Worm (Caenorhabditis elegans) whole organism, L3 larva: ENCODE results near the gene srx-112.
A peak's percentile ranks its signal among the peaks of the same experiment; 100 is the strongest.

ENCODE experiments used
- R02D3.7 ChIP-seq: fragments of 150-350 bp; optimal IDR thresholded peaks from 2 replicates; lab custom pipeline; 2014; ENCODE audit warnings: missing biosample characterization, missing genetic modification characterization
- ZK546.5 ChIP-seq: sonication (generic microtip); optimal IDR thresholded peaks from 2 replicates; lab custom pipeline; 2017; ENCODE audit warnings: missing biosample characterization, missing genetic modification characterization
- aly-2 ChIP-seq: fragments of 150-350 bp; optimal IDR thresholded peaks from 2 replicates; lab custom pipeline; 2014; ENCODE audit warnings: missing biosample characterization, missing genetic modification characterization
- ama-1 ChIP-seq: fragments of 150-350 bp; optimal IDR thresholded peaks from 2 replicates; lab custom pipeline; 2018
- ceh-16 ChIP-seq: sonication (generic microtip); optimal IDR thresholded peaks from 2 replicates; lab custom pipeline; 2017; ENCODE audit warnings: missing biosample characterization, missing genetic modification characterization
- ceh-28 ChIP-seq: fragments of 150-350 bp; optimal IDR thresholded peaks from 2 replicates; lab custom pipeline; 2014; ENCODE audit warnings: missing biosample characterization, missing genetic modification reagents, missing genetic modification characterization
- ceh-82 ChIP-seq: fragments of 150-350 bp; optimal IDR thresholded peaks from 2 replicates; lab custom pipeline; 2014; ENCODE audit warnings: missing biosample characterization, missing genetic modification characterization
- ceh-9 ChIP-seq: sonication (generic microtip); optimal IDR thresholded peaks from 2 replicates; lab custom pipeline; 2018; ENCODE audit warnings: missing biosample characterization, missing genetic modification characterization
- daf-12 ChIP-seq: fragments of 150-350 bp; optimal IDR thresholded peaks from 2 replicates; lab custom pipeline; 2014; ENCODE audit warnings: missing biosample characterization, missing genetic modification reagents, missing genetic modification characterization
- egl-27 ChIP-seq: sonication (generic microtip); optimal IDR thresholded peaks from 4 replicates; lab custom pipeline; 2017; ENCODE audit warnings: missing biosample characterization, missing genetic modification reagents, missing genetic modification characterization
- egl-5 ChIP-seq: fragments of 150-350 bp; optimal IDR thresholded peaks from 2 replicates; lab custom pipeline; 2017; ENCODE audit warnings: missing biosample characterization, missing genetic modification reagents, missing genetic modification characterization, inconsistent platforms
- elt-1 ChIP-seq: fragments of 150-350 bp; optimal IDR thresholded peaks from 2 replicates; lab custom pipeline; 2014; ENCODE audit warnings: missing biosample characterization, missing genetic modification characterization
- elt-2 ChIP-seq: sonication (generic microtip); optimal IDR thresholded peaks from 2 replicates; lab custom pipeline; 2016; ENCODE audit warnings: missing genetic modification reagents, mild to moderate bottlenecking, missing genetic modification characterization, missing compliant biosample characterization
- elt-3 ChIP-seq, 3 experiments: fragments of 150-350 bp in 1 of 3; sonication (generic microtip) in 2 of 3; optimal IDR thresholded peaks; 2 replicates in 2 of 3; 4 replicates in 1 of 3; lab custom pipeline; 2014 to 2017; ENCODE audit warnings: missing biosample characterization in 3 of 3, missing genetic modification characterization in 3 of 3
- eor-1 ChIP-seq, 2 experiments: fragments of 150-350 bp; optimal IDR thresholded peaks; 2 replicates each; lab custom pipeline; 2014 to 2018; ENCODE audit warnings: missing biosample characterization in 2 of 2, missing genetic modification characterization in 2 of 2
- fkh-10 ChIP-seq: sonication (generic microtip); optimal IDR thresholded peaks from 2 replicates; lab custom pipeline; 2017; ENCODE audit warnings: missing biosample characterization, missing genetic modification reagents, missing genetic modification characterization
- fkh-2 ChIP-seq: fragments of 150-350 bp; optimal IDR thresholded peaks from 2 replicates; lab custom pipeline; 2014; ENCODE audit warnings: missing biosample characterization, missing genetic modification reagents, missing genetic modification characterization
- fos-1 ChIP-seq: fragments of 150-350 bp; optimal IDR thresholded peaks from 2 replicates; lab custom pipeline; 2014; ENCODE audit warnings: missing biosample characterization, missing genetic modification characterization
- hmg-11 ChIP-seq: sonication (generic microtip); optimal IDR thresholded peaks from 2 replicates; lab custom pipeline; 2016; ENCODE audit warnings: missing genetic modification characterization, missing compliant biosample characterization
- jun-1 ChIP-seq: fragments of 150-350 bp; optimal IDR thresholded peaks from 2 replicates; lab custom pipeline; 2014; ENCODE audit warnings: missing biosample characterization, missing genetic modification reagents, missing genetic modification characterization
- lin-15B ChIP-seq: fragments of 150-350 bp; optimal IDR thresholded peaks from 2 replicates; lab custom pipeline; 2014; ENCODE audit warnings: missing biosample characterization, missing genetic modification characterization
- lin-39 ChIP-seq: fragments of 150-350 bp; optimal IDR thresholded peaks from 2 replicates; lab custom pipeline; 2018; ENCODE audit warnings: missing biosample characterization, missing genetic modification reagents, missing genetic modification characterization
- lsy-12 ChIP-seq: sonication (generic microtip); optimal IDR thresholded peaks from 2 replicates; lab custom pipeline; 2016; ENCODE audit warnings: mild to moderate bottlenecking, missing genetic modification characterization, missing compliant biosample characterization
- mdl-1 ChIP-seq: fragments of 150-350 bp; optimal IDR thresholded peaks from 2 replicates; lab custom pipeline; 2014; ENCODE audit warnings: missing biosample characterization, missing genetic modification characterization
- mml-1 ChIP-seq: fragments of 150-350 bp; sonication (generic microtip); optimal IDR thresholded peaks from 3 replicates; lab custom pipeline; 2014; ENCODE audit warnings: missing biosample characterization, missing genetic modification characterization
- nfya-1 ChIP-seq: sonication (generic microtip); optimal IDR thresholded peaks from 2 replicates; lab custom pipeline; 2017; ENCODE audit warnings: missing genetic modification characterization, mild to moderate bottlenecking, missing compliant biosample characterization, antibody characterized with exemption, moderate library complexity; ENCODE audit not compliant: insufficient read depth
- nhr-11 ChIP-seq: fragments of 150-350 bp; optimal IDR thresholded peaks from 2 replicates; lab custom pipeline; 2014; ENCODE audit warnings: missing biosample characterization, missing genetic modification characterization
- nhr-12 ChIP-seq: fragments of 150-350 bp; optimal IDR thresholded peaks from 2 replicates; lab custom pipeline; 2014; ENCODE audit warnings: missing biosample characterization, missing genetic modification characterization
- nhr-23 ChIP-seq: fragments of 150-350 bp; optimal IDR thresholded peaks from 2 replicates; lab custom pipeline; 2014; ENCODE audit warnings: missing biosample characterization, missing genetic modification reagents, missing genetic modification characterization
- nhr-237 ChIP-seq: fragments of 150-350 bp; optimal IDR thresholded peaks from 2 replicates; lab custom pipeline; 2014; ENCODE audit warnings: missing biosample characterization, missing genetic modification characterization
- nhr-25 ChIP-seq: sonication (generic microtip); optimal IDR thresholded peaks from 2 replicates; lab custom pipeline; 2017; ENCODE audit warnings: missing biosample characterization, missing genetic modification characterization
- nhr-28 ChIP-seq: fragments of 150-350 bp; optimal IDR thresholded peaks from 2 replicates; lab custom pipeline; 2014; ENCODE audit warnings: missing biosample characterization, missing genetic modification characterization
- nhr-43 ChIP-seq: sonication (generic microtip); optimal IDR thresholded peaks from 2 replicates; lab custom pipeline; 2016; ENCODE audit warnings: mild to moderate bottlenecking, missing genetic modification characterization, missing compliant biosample characterization; ENCODE audit not compliant: poor library complexity, severe bottlenecking
- nhr-67 ChIP-seq: fragments of 150-350 bp; optimal IDR thresholded peaks from 2 replicates; lab custom pipeline; 2014; ENCODE audit warnings: missing biosample characterization, missing genetic modification characterization
- nhr-76 ChIP-seq: fragments of 150-350 bp; sonication (generic microtip); optimal IDR thresholded peaks from 5 replicates; lab custom pipeline; 2014; ENCODE audit warnings: missing biosample characterization, missing genetic modification characterization
- nhr-77 ChIP-seq: fragments of 150-350 bp; optimal IDR thresholded peaks from 2 replicates; lab custom pipeline; 2014; ENCODE audit warnings: missing biosample characterization, missing genetic modification characterization
- pha-4 ChIP-seq: fragments of 150-350 bp; optimal IDR thresholded peaks from 2 replicates; lab custom pipeline; 2014; ENCODE audit warnings: missing biosample characterization, missing genetic modification reagents, missing genetic modification characterization
- pqm-1 ChIP-seq: fragments of 150-350 bp; optimal IDR thresholded peaks from 2 replicates; lab custom pipeline; 2017; ENCODE audit warnings: missing biosample characterization, missing genetic modification characterization, inconsistent platforms
- sea-2 ChIP-seq: fragments of 150-350 bp; sonication (generic microtip); optimal IDR thresholded peaks from 4 replicates; lab custom pipeline; 2014; ENCODE audit warnings: missing biosample characterization, missing genetic modification reagents, missing genetic modification characterization
- skn-1 ChIP-seq: fragments of 150-350 bp; optimal IDR thresholded peaks from 2 replicates; lab custom pipeline; 2014; ENCODE audit warnings: missing biosample characterization, missing genetic modification characterization
- snpc-4 ChIP-seq: fragments of 150-350 bp; optimal IDR thresholded peaks from 2 replicates; lab custom pipeline; 2014; ENCODE audit warnings: missing biosample characterization, missing genetic modification characterization
- tbx-2 ChIP-seq: sonication (generic microtip); optimal IDR thresholded peaks from 2 replicates; lab custom pipeline; 2016; ENCODE audit warnings: mild to moderate bottlenecking, missing genetic modification characterization, missing compliant biosample characterization
- unc-39 ChIP-seq: sonication (generic microtip); optimal IDR thresholded peaks from 4 replicates; lab custom pipeline; 2017; ENCODE audit warnings: missing biosample characterization, missing genetic modification characterization
- unc-62 ChIP-seq: fragments of 150-350 bp; sonication (generic microtip); optimal IDR thresholded peaks from 4 replicates; lab custom pipeline; 2014; ENCODE audit warnings: missing biosample characterization, missing genetic modification reagents, missing genetic modification characterization
- zag-1 ChIP-seq: fragments of 150-350 bp; optimal IDR thresholded peaks from 2 replicates; lab custom pipeline; 2014; ENCODE audit warnings: missing biosample characterization, missing genetic modification characterization
- ztf-11 ChIP-seq: fragments of 150-350 bp; optimal IDR thresholded peaks from 2 replicates; lab custom pipeline; 2014; ENCODE audit warnings: missing biosample characterization, missing genetic modification characterization
- ztf-4 ChIP-seq: fragments of 150-350 bp; optimal IDR thresholded peaks from 2 replicates; lab custom pipeline; 2014; ENCODE audit warnings: missing biosample characterization, missing genetic modification characterization

srx-112 gene

DNA sequence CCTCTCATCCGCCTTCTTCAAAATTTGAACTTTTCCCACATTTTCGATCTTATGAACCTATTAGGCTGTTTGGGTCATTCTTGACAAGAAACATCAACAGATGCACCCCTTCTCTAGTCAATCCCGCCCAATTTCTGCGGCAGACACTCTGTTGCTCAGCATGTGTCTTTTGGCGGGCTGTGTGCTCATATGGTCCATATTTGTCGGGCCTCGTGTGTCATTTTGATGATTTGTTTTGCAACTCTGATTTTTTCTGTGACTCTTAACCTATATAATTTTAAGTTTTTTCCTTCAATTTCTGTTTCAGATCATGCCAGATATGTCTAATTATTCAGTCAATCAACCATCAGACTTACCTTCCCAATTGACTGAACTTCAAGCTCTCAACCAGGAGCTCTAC is 22.8 kb upstream of the srx-112 start, which contains the start of gene T24E12.13:
T24E12.13 (plus strand) TSS at position 301 of the 400 bp plus-strand sequence.
- no peak for TF ChIP-seq nhr-23 (tag; lab: Kevin White, UChicago)
- TF ChIP-seq egl-27 = no peak
- no peak for TF ChIP-seq jun-1 (tag; lab: Kevin White, UChicago)
- TF ChIP-seq snpc-4 = no peak
- no peak for TF ChIP-seq ceh-16 (tag; lab: Kevin White, UChicago)
- TF ChIP-seq lin-39 (tag; lab: Kevin White, UChicago) = no peak
- TF ChIP-seq zag-1 = no peak
- TF ChIP-seq skn-1 (tag; lab: Kevin White, UChicago) = no peak
- no peak for TF ChIP-seq nhr-12 (tag; lab: Kevin White, UChicago)
- no peak for TF ChIP-seq aly-2

DNA sequence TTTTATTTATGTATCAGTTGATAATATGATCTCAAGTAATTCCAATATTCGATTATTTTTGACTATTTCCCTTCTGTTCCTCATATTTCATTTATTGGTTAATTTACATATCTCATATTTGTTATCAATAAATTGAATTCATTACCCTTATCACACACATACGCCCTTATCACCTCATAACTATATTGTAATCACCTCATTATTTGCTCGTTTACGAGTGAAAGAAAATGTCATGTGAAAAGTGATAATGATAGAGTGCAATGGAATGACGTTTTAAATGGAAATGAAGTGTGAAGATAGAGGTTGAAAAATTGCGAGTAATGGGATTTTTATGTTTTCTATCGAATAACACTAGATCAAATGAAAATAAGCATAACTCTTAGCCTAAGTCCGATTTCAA is 22.2 kb upstream of the srx-112 start:
- TF ChIP-seq nfya-1 (tag; lab: Kevin White, UChicago) (no peak), snpc-4 (no peak), fkh-2 (no peak), ceh-82 (tag; lab: Kevin White, UChicago) (no peak), nhr-77 (tag; lab: Kevin White, UChicago) (no peak), unc-39 (tag; lab: Kevin White, UChicago) (no peak), ztf-11 (tag; lab: Kevin White, UChicago) (no peak), tbx-2 (tag; lab: Kevin White, UChicago) (no peak), elt-3 (tag; optimal IDR thresholded peaks at IDR 0.05; lab: Kevin White, UChicago) (no peak), daf-12 (tag; lab: Kevin White, UChicago) (no peak), mml-1 (tag; lab: Kevin White, UChicago) (no peak), ceh-9 (tag; lab: Kevin White, UChicago) (no peak), eor-1 (tag; optimal IDR thresholded peaks at IDR 0.05; lab: Kevin White, UChicago) (no peak), ceh-16 (tag; lab: Kevin White, UChicago) (no peak), elt-2 (tag; lab: Kevin White, UChicago) (peak; percentile 100), nhr-11 (tag; lab: Kevin White, UChicago) (no peak), fkh-10 (GFP tag; lab: Kevin White, UChicago) (no peak), lsy-12 (tag; lab: Kevin White, UChicago) (no peak), ZK546.5 (tag; lab: Kevin White, UChicago) (no peak), R02D3.7 (tag; lab: Kevin White, UChicago) (no peak), nhr-12 (tag; lab: Kevin White, UChicago) (no peak), skn-1 (tag; lab: Kevin White, UChicago) (peak; percentile 35), aly-2 (no peak), elt-1 (tag; lab: Kevin White, UChicago) (no peak), zag-1 (no peak), nhr-43 (no peak), jun-1 (tag; lab: Kevin White, UChicago) (peak; percentile 96), lin-15B (tag; lab: Kevin White, UChicago) (no peak), nhr-25 (no peak), nhr-23 (tag; lab: Kevin White, UChicago) (no peak), ceh-28 (tag; lab: Kevin White, UChicago) (no peak), pqm-1 (peak; percentile 100), fos-1 (tag; lab: Kevin White, UChicago) (peak; percentile 63), nhr-67 (tag; lab: Kevin White, UChicago) (no peak), ama-1 (lab: Kevin White, UChicago) (no peak), ztf-4 (no peak), unc-62 (GFP tag; lab: Kevin White, UChicago) (no peak), sea-2 (GFP tag; lab: Kevin White, UChicago) (no peak), egl-27 (peak; percentile 46), lin-39 (tag; lab: Kevin White, UChicago) (no peak), nhr-28 (tag; lab: Kevin White, UChicago) (no peak), nhr-237 (no peak), hmg-11 (tag; lab: Kevin White, UChicago) (no peak), nhr-76 (no peak), egl-5 (no peak), mdl-1 (tag; lab: Kevin White, UChicago) (no peak), pha-4 (tag; lab: Kevin White, UChicago) (peak; percentile 92)
- TF ChIP-seq, all 47 proteins: peak for 7
